Fruit fly (Drosophila melanogaster) whole organism, embryonic: Measurements from ENCODE around the gene Swip-1.

Experiments used
- B-H2 ChIP-seq: fragments of 200-800 bp; sonication (Bioruptor generic); optimal IDR thresholded peaks from 2 replicates; lab custom pipeline; 2018; ENCODE audit warnings: missing biosample characterization, mild to moderate bottlenecking, missing genetic modification characterization
- Bdp1 ChIP-seq: fragments of 200-800 bp; sonication (Bioruptor generic); optimal IDR thresholded peaks from 3 replicates; lab custom pipeline; 2016; ENCODE audit warnings: missing biosample characterization, missing genetic modification characterization
- CG10147 ChIP-seq: fragments of 200-800 bp; sonication (Bioruptor generic); optimal IDR thresholded peaks from 2 replicates; lab custom pipeline; 2019; ENCODE audit warnings: missing biosample characterization, mild to moderate bottlenecking, missing genetic modification characterization, moderate library complexity
- CG11723 ChIP-seq: fragments of 200-800 bp; sonication (Bioruptor generic); optimal IDR thresholded peaks from 2 replicates; lab custom pipeline; 2017; ENCODE audit warnings: missing biosample characterization, mild to moderate bottlenecking, missing genetic modification characterization
- CG12659 ChIP-seq: fragments of 200-800 bp; sonication (Bioruptor generic); optimal IDR thresholded peaks from 3 replicates; lab custom pipeline; 2017; ENCODE audit warnings: mild to moderate bottlenecking, missing biosample characterization, missing genetic modification reagents, missing genetic modification characterization
- CG13624 ChIP-seq: fragments of 200-800 bp; sonication (Bioruptor generic); optimal IDR thresholded peaks from 2 replicates; lab custom pipeline; 2016; ENCODE audit warnings: missing biosample characterization, missing genetic modification characterization
- CG15479 ChIP-seq: fragments of 200-800 bp; sonication (Bioruptor generic); optimal IDR thresholded peaks from 3 replicates; lab custom pipeline; 2019; ENCODE audit warnings: missing biosample characterization, mild to moderate bottlenecking, missing genetic modification characterization, moderate library complexity
- CG1647 ChIP-seq: fragments of 200-800 bp; sonication (Bioruptor generic); optimal IDR thresholded peaks from 3 replicates; lab custom pipeline; 2016; ENCODE audit warnings: missing biosample characterization, missing genetic modification characterization
- CG18619 ChIP-seq: fragments of 200-800 bp; sonication (Bioruptor generic); optimal IDR thresholded peaks from 3 replicates; lab custom pipeline; 2017; ENCODE audit warnings: missing biosample characterization, mild to moderate bottlenecking, missing genetic modification characterization
- CG2199 ChIP-seq: fragments of 200-800 bp; sonication (Bioruptor generic); IDR thresholded peaks from 3 replicates; pipeline ENCODE4 v1.3.6; 2022; ENCODE audit warnings: missing biosample characterization, missing genetic modification characterization
- CG32532 ChIP-seq: fragments of 200-800 bp; sonication (Bioruptor generic); IDR thresholded peaks from 2 replicates; pipeline ENCODE4 v1.3.6; 2022; ENCODE audit warnings: missing biosample characterization, missing genetic modification characterization
- CG33213 ChIP-seq: fragments of 200-800 bp; sonication (Bioruptor generic); optimal IDR thresholded peaks from 3 replicates; lab custom pipeline; 2016; ENCODE audit warnings: missing biosample characterization, missing genetic modification characterization
- CG33557 ChIP-seq: fragments of 200-800 bp; sonication (Bioruptor generic); optimal IDR thresholded peaks from 2 replicates; lab custom pipeline; 2019; ENCODE audit warnings: missing biosample characterization, mild to moderate bottlenecking, missing genetic modification characterization, moderate library complexity
- CG3838 ChIP-seq: fragments of 200-800 bp; sonication (Bioruptor generic); optimal IDR thresholded peaks from 3 replicates; lab custom pipeline; 2016; ENCODE audit warnings: missing biosample characterization, missing genetic modification characterization
- CG6683 ChIP-seq: fragments of 200-800 bp; sonication (Bioruptor generic); optimal IDR thresholded peaks from 2 replicates; lab custom pipeline; 2017; ENCODE audit warnings: missing biosample characterization, mild to moderate bottlenecking, missing genetic modification characterization, missing genetic modification reagents
- CG7745 ChIP-seq: fragments of 200-800 bp; sonication (Bioruptor generic); optimal IDR thresholded peaks from 2 replicates; lab custom pipeline; 2018; ENCODE audit warnings: missing biosample characterization, mild to moderate bottlenecking, missing genetic modification characterization, moderate library complexity
- CG9797 ChIP-seq: fragments of 200-800 bp; sonication (Bioruptor generic); optimal IDR thresholded peaks from 3 replicates; lab custom pipeline; 2018; ENCODE audit warnings: missing biosample characterization, mild to moderate bottlenecking, missing genetic modification characterization
- CTCF ChIP-seq: fragments of 200-800 bp; sonication (Bioruptor generic); optimal IDR thresholded peaks from 2 replicates; lab custom pipeline; 2017; ENCODE audit warnings: missing biosample characterization, mild to moderate bottlenecking, missing genetic modification characterization, moderate library complexity
- CoRest ChIP-seq: fragments of 200-800 bp; sonication (Bioruptor generic); optimal IDR thresholded peaks from 3 replicates; lab custom pipeline; 2018; ENCODE audit warnings: missing biosample characterization, mild to moderate bottlenecking, missing genetic modification characterization, moderate library complexity
- CrebB ChIP-seq: fragments of 200-800 bp; sonication (Bioruptor generic); optimal IDR thresholded peaks from 3 replicates; lab custom pipeline; 2018; ENCODE audit warnings: missing biosample characterization, mild to moderate bottlenecking, missing genetic modification characterization
- Dek ChIP-seq: fragments of 200-800 bp; sonication (Bioruptor generic); optimal IDR thresholded peaks from 3 replicates; lab custom pipeline; 2019; ENCODE audit warnings: missing biosample characterization, mild to moderate bottlenecking, missing genetic modification characterization, moderate library complexity
- HLH4C ChIP-seq: fragments of 200-800 bp; sonication (Bioruptor generic); IDR thresholded peaks from 3 replicates; pipeline ENCODE4 v1.3.6; 2022; ENCODE audit warnings: missing biosample characterization, missing genetic modification characterization; ENCODE audit not compliant: partially characterized antibody
- MBD-R2 ChIP-seq: fragments of 200-800 bp; sonication (Bioruptor generic); IDR thresholded peaks from 2 replicates; pipeline ENCODE4 v1.3.6; 2022; ENCODE audit warnings: missing biosample characterization, missing genetic modification characterization
- Neu2 ChIP-seq: fragments of 200-800 bp; sonication (Bioruptor generic); optimal IDR thresholded peaks from 3 replicates; lab custom pipeline; 2016; ENCODE audit warnings: missing biosample characterization, missing genetic modification characterization, borderline replicate concordance
- Nf-YC ChIP-seq: fragments of 200-800 bp; optimal IDR thresholded peaks from 3 replicates; lab custom pipeline; 2019; ENCODE audit warnings: missing biosample characterization, mild to moderate bottlenecking, missing genetic modification characterization, moderate library complexity
- Opbp ChIP-seq: fragments of 200-800 bp; sonication (Bioruptor generic); IDR thresholded peaks from 3 replicates; pipeline ENCODE4 v1.3.6; 2022; ENCODE audit warnings: missing biosample characterization, missing genetic modification characterization; ENCODE audit not compliant: partially characterized antibody
- Optix ChIP-seq: fragments of 200-800 bp; sonication (Bioruptor generic); IDR thresholded peaks from 3 replicates; pipeline ENCODE4 v1.3.6; 2022; ENCODE audit warnings: missing biosample characterization, missing genetic modification characterization
- Taf1 ChIP-seq: fragments of 200-800 bp; sonication (Bioruptor generic); IDR thresholded peaks from 2 replicates; pipeline ENCODE4 v1.3.6; 2022; ENCODE audit warnings: missing biosample characterization, missing genetic modification characterization
- Xrp1 ChIP-seq: fragments of 200-800 bp; sonication (Bioruptor generic); IDR thresholded peaks from 2 replicates; pipeline ENCODE4 v1.3.6; 2022; ENCODE audit warnings: missing biosample characterization, missing genetic modification characterization
- ap ChIP-seq: fragments of 200-800 bp; sonication (Bioruptor generic); IDR thresholded peaks from 2 replicates; pipeline ENCODE4 v1.3.6; 2022; ENCODE audit warnings: missing biosample characterization, missing genetic modification characterization
- corto ChIP-seq: fragments of 200-800 bp; sonication (Bioruptor generic); optimal IDR thresholded peaks from 2 replicates; lab custom pipeline; 2016; ENCODE audit warnings: missing biosample characterization, mild to moderate bottlenecking, missing genetic modification characterization, moderate library complexity
- crc ChIP-seq: fragments of 200-800 bp; sonication (Bioruptor generic); optimal IDR thresholded peaks from 2 replicates; lab custom pipeline; 2016; ENCODE audit warnings: missing biosample characterization, missing genetic modification characterization
- da ChIP-seq: fragments of 200-800 bp; sonication (Bioruptor generic); optimal IDR thresholded peaks from 2 replicates; lab custom pipeline; 2016; ENCODE audit warnings: missing biosample characterization, missing genetic modification characterization
- dati ChIP-seq: fragments of 200-800 bp; sonication (Bioruptor generic); IDR thresholded peaks from 2 replicates; pipeline ENCODE4 v1.3.6; 2022; ENCODE audit warnings: missing biosample characterization, missing genetic modification characterization
- dpn ChIP-seq, 2 experiments: fragments of 200-800 bp; sonication (Bioruptor generic); optimal IDR thresholded peaks; 3 replicates each; lab custom pipeline; 2016; ENCODE audit warnings: missing biosample characterization in 2 of 2, missing genetic modification characterization in 2 of 2
- dysf ChIP-seq: fragments of 200-800 bp; sonication (Bioruptor generic); IDR thresholded peaks from 3 replicates; pipeline ENCODE4 v1.3.6; 2022; ENCODE audit warnings: missing biosample characterization, missing genetic modification characterization
- fd96Cb ChIP-seq: fragments of 200-800 bp; sonication (Bioruptor generic); optimal IDR thresholded peaks from 2 replicates; lab custom pipeline; 2018; ENCODE audit warnings: missing biosample characterization, mild to moderate bottlenecking, missing genetic modification characterization, moderate library complexity
- gfzf ChIP-seq: fragments of 200-800 bp; sonication (Bioruptor generic); optimal IDR thresholded peaks from 2 replicates; lab custom pipeline; 2016; ENCODE audit warnings: missing biosample characterization, mild to moderate bottlenecking, missing genetic modification characterization, moderate library complexity
- inv ChIP-seq: fragments of 200-800 bp; sonication (Bioruptor generic); IDR thresholded peaks from 2 replicates; pipeline ENCODE4 v1.3.6; 2022; ENCODE audit warnings: missing biosample characterization, missing genetic modification characterization; ENCODE audit not compliant: partially characterized antibody
- lilli ChIP-seq: fragments of 200-800 bp; sonication (Bioruptor generic); optimal IDR thresholded peaks from 3 replicates; lab custom pipeline; 2016; ENCODE audit warnings: missing biosample characterization, missing genetic modification characterization
- luna ChIP-seq: fragments of 200-800 bp; sonication (Bioruptor generic); optimal IDR thresholded peaks from 2 replicates; lab custom pipeline; 2016; ENCODE audit warnings: missing biosample characterization, missing genetic modification characterization
- maf-S ChIP-seq: fragments of 200-800 bp; sonication (Bioruptor generic); optimal IDR thresholded peaks from 2 replicates; lab custom pipeline; 2016; ENCODE audit warnings: missing biosample characterization, missing genetic modification characterization
- mld ChIP-seq: fragments of 200-800 bp; sonication (Bioruptor generic); IDR thresholded peaks from 3 replicates; pipeline ENCODE4 v1.3.6; 2022; ENCODE audit warnings: missing biosample characterization, missing genetic modification characterization; ENCODE audit not compliant: partially characterized antibody
- oc ChIP-seq: fragments of 200-800 bp; sonication (Bioruptor generic); optimal IDR thresholded peaks from 2 replicates; lab custom pipeline; 2018; ENCODE audit warnings: missing biosample characterization, mild to moderate bottlenecking, missing genetic modification characterization, moderate library complexity
- otp ChIP-seq: fragments of 200-800 bp; sonication (Bioruptor generic); IDR thresholded peaks from 3 replicates; pipeline ENCODE4, ENCODE4 v1.3.6; 2022; ENCODE audit warnings: missing biosample characterization, missing genetic modification characterization
- sd ChIP-seq: fragments of 200-800 bp; sonication (Bioruptor generic); optimal IDR thresholded peaks from 3 replicates; lab custom pipeline; 2018; ENCODE audit warnings: missing biosample characterization, mild to moderate bottlenecking, missing genetic modification characterization, moderate library complexity
- sqz ChIP-seq: fragments of 200-800 bp; sonication (Bioruptor generic); optimal IDR thresholded peaks from 3 replicates; lab custom pipeline; 2018; ENCODE audit warnings: missing biosample characterization, mild to moderate bottlenecking, missing genetic modification characterization
- tin ChIP-seq: fragments of 200-800 bp; sonication (Bioruptor generic); optimal IDR thresholded peaks from 3 replicates; lab custom pipeline; 2016; ENCODE audit warnings: missing biosample characterization, missing genetic modification characterization
- tll ChIP-seq, 2 experiments: fragments of 200-800 bp in 1 of 2; fragments of >200 bp in 1 of 2; sonication (Bioruptor generic) in 1 of 2; optimal IDR thresholded peaks; 2 replicates each; lab custom pipeline; 2017 to 2019; ENCODE audit warnings: missing biosample characterization in 2 of 2, missing genetic modification characterization in 2 of 2, mild to moderate bottlenecking in 1 of 2, moderate library complexity in 1 of 2
- vnd ChIP-seq: fragments of 200-800 bp; sonication (Bioruptor generic); IDR thresholded peaks from 3 replicates; pipeline ENCODE4 v1.3.6; 2022; ENCODE audit warnings: missing biosample characterization, missing genetic modification characterization; ENCODE audit not compliant: partially characterized antibody
- zfh2 ChIP-seq: fragments of 200-800 bp; sonication (Bioruptor generic); optimal IDR thresholded peaks from 2 replicates; lab custom pipeline; 2016; ENCODE audit warnings: missing biosample characterization, missing genetic modification characterization

Swip-1 gene

dm6 chr2L:18951674-18952073 is 35.4 kb downstream of the Swip-1 start, which contains the start of gene Nedd8 (continued):
- TF ChIP-seq CG13624 (GFP tag; lab: Kevin White, UChicago) (peak; percentile 11), Xrp1 (GFP tag; lab: Robert Waterston, UW) (peak; percentile 20; the same call in 1 of the 2 replicates), Optix (no peak), CTCF (GFP tag; lab: Kevin White, UChicago) (peak; percentile 62), sqz (GFP tag; lab: Kevin White, UChicago) (no peak), ap (GFP tag; lab: Robert Waterston, UW) (no peak), Neu2 (GFP tag; lab: Kevin White, UChicago) (no peak), dpn (GFP tag; optimal IDR thresholded peaks at IDR 0.05; lab: Kevin White, UChicago) (no peak), Dek (tag; lab: Kevin White, UChicago) (peak; percentile 5), inv (GFP tag; lab: Robert Waterston, UW) (peak; percentile 76), gfzf (peak; percentile 63), zfh2 (GFP tag; lab: Kevin White, UChicago) (no peak), CrebB (no peak), mld (GFP tag; lab: Robert Waterston, UW) (peak; percentile 65; the same call in 2 of the 3 replicates), oc (tag; lab: Kevin White, UChicago) (no peak), HLH4C (GFP tag; lab: Robert Waterston, UW) (peak; percentile 78), crc (no peak), CG10147 (GFP tag; lab: Kevin White, UChicago) (peak; percentile 7), CG12659 (GFP tag; lab: Kevin White, UChicago) (peak; percentile 71), CG7745 (tag; lab: Kevin White, UChicago) (no peak), maf-S (GFP tag; lab: Kevin White, UChicago) (no peak), MBD-R2 (peak; percentile 89), tin (GFP tag; lab: Kevin White, UChicago) (no peak), dati (GFP tag; lab: Robert Waterston, UW) (no peak), CG15479 (no peak), CG11723 (GFP tag; lab: Kevin White, UChicago) (no peak), CG2199 (no peak), CG9797 (GFP tag; lab: Kevin White, UChicago) (peak; percentile 76), B-H2 (peak; percentile 22), otp (GFP tag; lab: Robert Waterston, UW) (no peak), Opbp (GFP tag; lab: Robert Waterston, UW) (peak; percentile 91), CoRest (tag; lab: Kevin White, UChicago) (peak; percentile 29), Bdp1 (GFP tag; lab: Kevin White, UChicago) (no peak), CG6683 (GFP tag; lab: Kevin White, UChicago) (no peak), sd (tag; lab: Kevin White, UChicago) (peak; percentile 15), CG33213 (GFP tag; lab: Kevin White, UChicago) (peak; percentile 15), CG18619 (GFP tag; lab: Kevin White, UChicago) (no peak), CG3838 (no peak), Taf1 (GFP tag; lab: Robert Waterston, UW) (no peak), da (no peak), CG32532 (GFP tag; lab: Robert Waterston, UW) (no peak), vnd (peak; percentile 75), CG1647 (GFP tag; lab: Kevin White, UChicago) (no peak), dysf (GFP tag; lab: Robert Waterston, UW) (no peak), tll (GFP tag; optimal IDR thresholded peaks at IDR 0.05; lab: Kevin White, UChicago) (no peak), fd96Cb (tag; lab: Kevin White, UChicago) (no peak), CG33557 (no peak), luna (no peak), Nf-YC (tag; lab: Kevin White, UChicago) (peak; percentile 30), corto (GFP tag; lab: Kevin White, UChicago) (no peak), lilli (peak; percentile 33)
